Worm (Caenorhabditis elegans) whole organism, L1 larva: Measurements from ENCODE around the gene B0457.6.

ENCODE experiments used
- F16B12.6 ChIP-seq: fragments of 150-350 bp; optimal IDR thresholded peaks from 2 replicates; lab custom pipeline; 2014; ENCODE audit warnings: missing biosample characterization, missing genetic modification characterization
- ama-1 ChIP-seq: fragments of 150-350 bp; optimal IDR thresholded peaks from 2 replicates; lab custom pipeline; 2014
- ceh-63 ChIP-seq: fragments of 200-800 bp; sonication (Bioruptor generic); optimal IDR thresholded peaks from 2 replicates; lab custom pipeline; 2018; ENCODE audit warnings: mild to moderate bottlenecking, missing genetic modification characterization, missing compliant biosample characterization
- ces-1 ChIP-seq: fragments of 150-350 bp; optimal IDR thresholded peaks from 2 replicates; lab custom pipeline; 2014; ENCODE audit warnings: missing biosample characterization, missing genetic modification reagents, missing genetic modification characterization
- elt-3 ChIP-seq, 6 experiments: fragments of 150-350 bp in 1 of 6; sonication (generic microtip); optimal IDR thresholded peaks; 2 replicates each; lab custom pipeline; 2017 to 2018; ENCODE audit warnings: missing biosample characterization in 6 of 6, missing genetic modification characterization in 6 of 6, inconsistent platforms in 1 of 6
- nhr-19 ChIP-seq: fragments of 200-800 bp; sonication (Bioruptor generic); conservative IDR thresholded peaks from 2 replicates; pipeline ENCODE4 v1.3.6; 2022; ENCODE audit warnings: missing genetic modification characterization, missing compliant biosample characterization
- nhr-20 ChIP-seq: sonication (generic microtip); optimal IDR thresholded peaks from 2 replicates; lab custom pipeline; 2016; ENCODE audit warnings: mild to moderate bottlenecking, missing genetic modification characterization, missing compliant biosample characterization
- nhr-76 ChIP-seq: sonication (generic microtip); optimal IDR thresholded peaks from 2 replicates; lab custom pipeline; 2017; ENCODE audit warnings: missing biosample characterization, missing genetic modification characterization
- pqm-1 ChIP-seq: sonication (generic microtip); optimal IDR thresholded peaks from 3 replicates; lab custom pipeline; 2017; ENCODE audit warnings: missing biosample characterization, missing genetic modification characterization
- rnt-1 ChIP-seq: sonication (generic microtip); optimal IDR thresholded peaks from 2 replicates; lab custom pipeline; 2016; ENCODE audit warnings: mild to moderate bottlenecking, missing genetic modification characterization, moderate library complexity, missing compliant biosample characterization
- snpc-4 ChIP-seq: fragments of 150-350 bp; optimal IDR thresholded peaks from 2 replicates; lab custom pipeline; 2014; ENCODE audit warnings: missing biosample characterization, missing genetic modification characterization
- unc-86 ChIP-seq: sonication (generic microtip); optimal IDR thresholded peaks from 2 replicates; lab custom pipeline; 2016; ENCODE audit warnings: missing genetic modification characterization, missing compliant biosample characterization
- zag-1 ChIP-seq: fragments of 150-350 bp; optimal IDR thresholded peaks from 2 replicates; lab custom pipeline; 2014; ENCODE audit warnings: missing biosample characterization, missing genetic modification characterization
- ztf-4 ChIP-seq: fragments of 150-350 bp; optimal IDR thresholded peaks from 2 replicates; lab custom pipeline; 2014; ENCODE audit warnings: missing biosample characterization, missing genetic modification characterization

ce11 chrII:8948640-8949039, 26.4 kb downstream of the B0457.6 start:
- TF ChIP-seq ama-1 (lab: Kevin White, UChicago) (no peak), snpc-4 (no peak), pqm-1 (no peak), rnt-1 (tag; lab: Kevin White, UChicago) (no peak), nhr-19 (no peak), F16B12.6 (tag; lab: Kevin White, UChicago) (no peak), ces-1 (GFP tag; lab: Kevin White, UChicago) (no peak), ceh-63 (GFP tag; lab: Kevin White, UChicago) (no peak), nhr-76 (tag; lab: Kevin White, UChicago) (no peak), elt-3 (tag; optimal IDR thresholded peaks at IDR 0.05; lab: Kevin White, UChicago) (no peak), unc-86 (tag; lab: Kevin White, UChicago) (no peak), ztf-4 (tag; lab: Kevin White, UChicago) (no peak), nhr-20 (no peak), zag-1 (tag; lab: Kevin White, UChicago) (no peak)
